Fruit fly (Drosophila melanogaster): ENCODE measurements around the gene Ube4A.

Gene Ube4A

DNA sequence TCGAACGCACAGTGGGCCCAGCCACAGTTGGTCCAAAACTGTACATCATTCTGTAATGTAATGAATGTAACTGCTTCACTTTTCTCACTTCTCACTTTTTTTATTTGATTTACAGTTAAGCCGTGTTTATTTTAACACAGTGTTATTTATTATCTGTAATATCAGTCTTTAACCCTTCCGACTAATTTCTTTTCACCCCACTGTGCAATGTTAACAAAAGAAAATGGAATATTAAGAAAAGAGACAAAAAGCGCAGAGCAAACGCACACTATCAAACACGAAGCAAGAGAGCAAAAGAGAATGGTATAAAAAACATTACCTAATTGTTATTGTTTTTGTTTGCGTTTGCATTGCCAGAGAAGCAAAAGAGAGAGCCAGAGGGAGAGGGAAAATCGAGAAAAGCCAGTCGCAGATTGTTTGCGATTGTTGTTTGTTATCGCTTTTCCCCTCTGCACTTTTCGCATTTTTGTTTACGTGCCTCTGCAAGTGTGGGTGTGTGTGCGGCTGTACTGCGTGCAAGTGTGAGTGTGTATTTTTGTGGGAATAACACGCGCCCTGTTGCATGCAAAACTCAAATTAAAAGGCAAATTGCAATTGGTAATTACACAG lies 11.1 kb upstream of the Ube4A start (continued):
- TF ChIP-seq Nf-YB (GFP tag; optimal IDR thresholded peaks at IDR 0.05) (peak; percentile 90), slou (GFP tag; optimal IDR thresholded peaks at IDR 0.05) (peak; percentile 93), row (GFP tag; IDR thresholded peaks at IDR 0.05) (peak; percentile 97), CG3281 (GFP tag; optimal IDR thresholded peaks at IDR 0.05) (peak; percentile 97), z (GFP tag; IDR thresholded peaks at IDR 0.05) (peak; percentile 83), Myb (GFP tag; optimal IDR thresholded peaks at IDR 0.05) (peak; percentile 90), CG31441 (GFP tag; IDR thresholded peaks at IDR 0.05) (peak; percentile 99), ham (GFP tag; IDR thresholded peaks at IDR 0.05) (peak; percentile 85), E2f1 (GFP tag; IDR thresholded peaks at IDR 0.05) (peak; percentile 97), dpn (GFP tag; optimal IDR thresholded peaks at IDR 0.05) (peak; percentile 98 to 99), CG1529 (GFP tag; optimal IDR thresholded peaks at IDR 0.05) (peak; percentile 99), Bgb (GFP tag; IDR thresholded peaks at IDR 0.05; ENCODE audit: partially characterized antibody) (peak; percentile 52; the same call in 1 of the 2 replicates), Nf-YA (GFP tag; IDR thresholded peaks at IDR 0.05) (peak; percentile 94), ewg (GFP tag; optimal IDR thresholded peaks at IDR 0.05) (peak; percentile 97), CG6683 (GFP tag; optimal IDR thresholded peaks at IDR 0.05) (peak; percentile 94), grn (GFP tag; optimal IDR thresholded peaks at IDR 0.05) (peak; percentile 83), CG34224 (GFP tag; IDR thresholded peaks at IDR 0.05; ENCODE audit: partially characterized antibody) (no peak), tup (GFP tag; optimal IDR thresholded peaks at IDR 0.05) (peak; percentile 97), CG17568 (GFP tag; optimal IDR thresholded peaks at IDR 0.05) (peak; percentile 99), NfI (GFP tag; optimal IDR thresholded peaks at IDR 0.05) (peak; percentile 98), wdn (GFP tag; IDR thresholded peaks at IDR 0.05) (peak; percentile 94), CG7357 (GFP tag; IDR thresholded peaks at IDR 0.05) (peak; percentile 90), grau (tag; optimal IDR thresholded peaks at IDR 0.05) (peak; percentile 97), zen (tag; optimal IDR thresholded peaks at IDR 0.05) (peak; percentile 97), CG13894 (tag; optimal IDR thresholded peaks at IDR 0.05) (peak; percentile 90), CG4707 (GFP tag; optimal IDR thresholded peaks at IDR 0.05) (peak; percentile 100), CG12104 (GFP tag; optimal IDR thresholded peaks at IDR 0.05) (peak; percentile 96), Aef1 (GFP tag; IDR thresholded peaks at IDR 0.05) (peak; percentile 96), ind (GFP tag; optimal IDR thresholded peaks at IDR 0.05) (peak; percentile 98), HLHmδ (GFP tag; optimal IDR thresholded peaks at IDR 0.05) (no peak), dm (GFP tag; optimal IDR thresholded peaks at IDR 0.05) (peak; percentile 97), CG18011 (GFP tag; optimal IDR thresholded peaks at IDR 0.05) (peak; percentile 91), disco-r (GFP tag; optimal IDR thresholded peaks at IDR 0.05) (peak; percentile 98), CG16779 (GFP tag; IDR thresholded peaks at IDR 0.05) (peak; percentile 93), zfh2 (GFP tag; optimal IDR thresholded peaks at IDR 0.05) (peak; percentile 94), Atf6 (GFP tag; IDR thresholded peaks at IDR 0.05) (peak; percentile 98), NK7.1 (GFP tag; optimal IDR thresholded peaks at IDR 0.05) (peak; percentile 98), CG43689 (GFP tag; IDR thresholded peaks at IDR 0.05) (peak; percentile 93), wek (GFP tag; optimal IDR thresholded peaks at IDR 0.05) (peak; percentile 96), ttk (GFP tag; IDR thresholded peaks at IDR 0.05) (peak; percentile 97), org-1 (GFP tag; optimal IDR thresholded peaks at IDR 0.05) (peak; percentile 98), cwo (GFP tag; optimal IDR thresholded peaks at IDR 0.05) (peak; percentile 96), Hr51 (GFP tag; optimal IDR thresholded peaks at IDR 0.05) (peak; percentile 98 to 99), eyg (GFP tag; optimal IDR thresholded peaks at IDR 0.05) (peak; percentile 97), CoRest (tag; optimal IDR thresholded peaks at IDR 0.05) (peak; percentile 98), Hand (GFP tag; optimal IDR thresholded peaks at IDR 0.05) (peak; percentile 95), sens (GFP tag) (peak; percentile 100), ac (GFP tag; optimal IDR thresholded peaks at IDR 0.05) (peak; percentile 98), CG6654 (GFP tag; optimal IDR thresholded peaks at IDR 0.05) (peak; percentile 92), CG3726 (GFP tag; IDR thresholded peaks at IDR 0.05) (peak; percentile 96)
